Worm (Caenorhabditis elegans): ENCODE data around the gene W06A7.2.

Gene W06A7.2

ce11 chrV:14850530-14850929 is 28.9 kb downstream of the W06A7.2 start:
- TF ChIP-seq sea-2 (GFP tag; optimal IDR thresholded peaks at IDR 0.05): no peak
- no peak for TF ChIP-seq elt-3 (tag; optimal IDR thresholded peaks at IDR 0.05)
- TF ChIP-seq elt-2 (tag; optimal IDR thresholded peaks at IDR 0.05): peak; percentile 87
- no peak for TF ChIP-seq tbx-2 (tag; optimal IDR thresholded peaks at IDR 0.05)
- peak; percentile 41 for TF ChIP-seq pha-4 (tag; optimal IDR thresholded peaks at IDR 0.05)
- TF ChIP-seq ztf-4 (tag; optimal IDR thresholded peaks at IDR 0.05): no peak
- TF ChIP-seq pqm-1 (tag; optimal IDR thresholded peaks at IDR 0.05): peak; percentile 82
- no peak for TF ChIP-seq mml-1 (tag; optimal IDR thresholded peaks at IDR 0.05)
- TF ChIP-seq ceh-16 (tag; optimal IDR thresholded peaks at IDR 0.05): no peak
- TF ChIP-seq ama-1 (optimal IDR thresholded peaks at IDR 0.05): peak; percentile 68

ce11 chrV:14851206-14851605 is 29.6 kb downstream of the W06A7.2 start:
- TF ChIP-seq unc-39 (tag; optimal IDR thresholded peaks at IDR 0.05) (no peak), lin-15B (tag; optimal IDR thresholded peaks at IDR 0.05) (peak; percentile 16), fkh-10 (GFP tag; optimal IDR thresholded peaks at IDR 0.05) (no peak), ZK546.5 (tag; optimal IDR thresholded peaks at IDR 0.05) (no peak), snpc-4 (tag; optimal IDR thresholded peaks at IDR 0.05) (no peak), nhr-76 (tag; optimal IDR thresholded peaks at IDR 0.05) (no peak), eor-1 (tag; optimal IDR thresholded peaks at IDR 0.05) (no peak), daf-12 (tag; optimal IDR thresholded peaks at IDR 0.05) (no peak), tbx-2 (tag; optimal IDR thresholded peaks at IDR 0.05) (peak; percentile 2), nhr-23 (tag; optimal IDR thresholded peaks at IDR 0.05) (no peak), hmg-11 (tag; optimal IDR thresholded peaks at IDR 0.05) (peak; percentile 60), fkh-2 (tag; optimal IDR thresholded peaks at IDR 0.05) (no peak), nhr-25 (tag; optimal IDR thresholded peaks at IDR 0.05) (no peak), nfya-1 (tag; optimal IDR thresholded peaks at IDR 0.05; ENCODE audit: insufficient read depth) (peak; percentile 55), sea-2 (GFP tag; optimal IDR thresholded peaks at IDR 0.05) (no peak), lin-39 (tag; optimal IDR thresholded peaks at IDR 0.05) (peak; percentile 84)

- no peak for TF ChIP-seq mdl-1 (tag; optimal IDR thresholded peaks at IDR 0.05)
- TF ChIP-seq tbx-2 (tag; optimal IDR thresholded peaks at IDR 0.05): no peak
- TF ChIP-seq pqm-1 (tag; optimal IDR thresholded peaks at IDR 0.05): peak; percentile 7
- no peak for TF ChIP-seq nhr-43 (tag; optimal IDR thresholded peaks at IDR 0.05; ENCODE audit: poor library complexity, severe bottlenecking)
- TF ChIP-seq lsy-12 (tag; optimal IDR thresholded peaks at IDR 0.05): no peak
- peak; percentile 34 for TF ChIP-seq elt-2 (tag; optimal IDR thresholded peaks at IDR 0.05)
- no peak for TF ChIP-seq ama-1 (optimal IDR thresholded peaks at IDR 0.05)
Observed at ce11 chrV:14851972-14852371, 30.3 kb downstream of the W06A7.2 start.

ce11 chrV:14852620-14853019 is 31.0 kb downstream of the W06A7.2 start:
- TF ChIP-seq elt-2 (tag; optimal IDR thresholded peaks at IDR 0.05) (no peak), snpc-4 (tag; optimal IDR thresholded peaks at IDR 0.05) (no peak), eor-1 (tag; optimal IDR thresholded peaks at IDR 0.05) (no peak), nhr-25 (tag; optimal IDR thresholded peaks at IDR 0.05) (no peak), jun-1 (tag; optimal IDR thresholded peaks at IDR 0.05) (no peak), daf-12 (tag; optimal IDR thresholded peaks at IDR 0.05) (no peak), ztf-4 (tag; optimal IDR thresholded peaks at IDR 0.05) (no peak), nhr-76 (tag; optimal IDR thresholded peaks at IDR 0.05) (no peak), nhr-237 (tag; optimal IDR thresholded peaks at IDR 0.05) (no peak), aly-2 (tag; optimal IDR thresholded peaks at IDR 0.05) (no peak), ceh-9 (tag; optimal IDR thresholded peaks at IDR 0.05) (no peak), tbx-2 (tag; optimal IDR thresholded peaks at IDR 0.05) (no peak), unc-39 (tag; optimal IDR thresholded peaks at IDR 0.05) (no peak), ama-1 (optimal IDR thresholded peaks at IDR 0.05) (no peak), nhr-12 (tag; optimal IDR thresholded peaks at IDR 0.05) (no peak)

- TF ChIP-seq fkh-2 (tag; optimal IDR thresholded peaks at IDR 0.05) (no peak), eor-1 (tag; optimal IDR thresholded peaks at IDR 0.05) (no peak), nhr-76 (tag; optimal IDR thresholded peaks at IDR 0.05) (no peak), mdl-1 (tag; optimal IDR thresholded peaks at IDR 0.05) (no peak), nhr-11 (tag; optimal IDR thresholded peaks at IDR 0.05) (no peak), pha-4 (tag; optimal IDR thresholded peaks at IDR 0.05) (no peak), ceh-82 (tag; optimal IDR thresholded peaks at IDR 0.05) (no peak), egl-27 (tag; optimal IDR thresholded peaks at IDR 0.05) (no peak), nhr-77 (tag; optimal IDR thresholded peaks at IDR 0.05) (no peak), ceh-9 (tag; optimal IDR thresholded peaks at IDR 0.05) (no peak), lin-15B (tag; optimal IDR thresholded peaks at IDR 0.05) (no peak), unc-39 (tag; optimal IDR thresholded peaks at IDR 0.05) (no peak), egl-5 (tag; optimal IDR thresholded peaks at IDR 0.05) (no peak), jun-1 (tag; optimal IDR thresholded peaks at IDR 0.05) (no peak), nfya-1 (tag; optimal IDR thresholded peaks at IDR 0.05; ENCODE audit: insufficient read depth) (no peak), ceh-28 (tag; optimal IDR thresholded peaks at IDR 0.05) (no peak), sea-2 (GFP tag; optimal IDR thresholded peaks at IDR 0.05) (no peak), skn-1 (tag; optimal IDR thresholded peaks at IDR 0.05) (no peak), nhr-23 (tag; optimal IDR thresholded peaks at IDR 0.05) (no peak), ztf-4 (tag; optimal IDR thresholded peaks at IDR 0.05) (no peak)
Observed at ce11 chrV:14853739-14854138, 32.1 kb downstream of the W06A7.2 start.

All from whole organism, L3 larva.